Fruit fly (Drosophila melanogaster): ENCODE results near the gene CG12075.

CG12075 gene

dm6 chrX:8894315-8895017 lies 56.3 kb downstream of the CG12075 start:
- peak in 1 of 2 experiments; percentile 48 for TF ChIP-seq salr (GFP tag; optimal IDR thresholded peaks at IDR 0.05)
- no peak for TF ChIP-seq CG11902 (GFP tag; optimal IDR thresholded peaks at IDR 0.05)
- peak; percentile 61 for TF ChIP-seq Eip93F (GFP tag; optimal IDR thresholded peaks at IDR 0.05)
- peak; percentile 26 for TF ChIP-seq fd85E (GFP tag; optimal IDR thresholded peaks at IDR 0.05)
- peak; percentile 90 for TF ChIP-seq svp (GFP tag)
- peak; percentile 58; the same call in 1 of the 2 replicates for TF ChIP-seq CG11294 (GFP tag; IDR thresholded peaks at IDR 0.05)
- TF ChIP-seq spab (GFP tag; optimal IDR thresholded peaks at IDR 0.05): peak; percentile 18
- TF ChIP-seq CG8319 (GFP tag; optimal IDR thresholded peaks at IDR 0.05): peak; percentile 39
- TF ChIP-seq Ets21C (GFP tag; optimal IDR thresholded peaks at IDR 0.05): peak; percentile 66
- TF ChIP-seq CG16779 (tag; optimal IDR thresholded peaks at IDR 0.05): peak; percentile 39
- TF ChIP-seq CG10669 (GFP tag; optimal IDR thresholded peaks at IDR 0.05): peak; percentile 26
- peak; percentile 44 for TF ChIP-seq Blimp-1 (GFP tag; optimal IDR thresholded peaks at IDR 0.05)
- TF ChIP-seq CG31627 (GFP tag; optimal IDR thresholded peaks at IDR 0.05): peak; percentile 84
- TF ChIP-seq CG3919 (GFP tag; optimal IDR thresholded peaks at IDR 0.05): peak; percentile 68
- peak; percentile 34 for TF ChIP-seq CG3032 (tag; optimal IDR thresholded peaks at IDR 0.05)
- peak; percentile 67 for TF ChIP-seq fkh (GFP tag; optimal IDR thresholded peaks at IDR 0.05)
- TF ChIP-seq Eip75B (GFP tag; optimal IDR thresholded peaks at IDR 0.05): peak; percentile 70
- TF ChIP-seq CG8632 (GFP tag; optimal IDR thresholded peaks at IDR 0.05): peak; percentile 68
- TF ChIP-seq Smox (GFP tag; optimal IDR thresholded peaks at IDR 0.05): peak; percentile 85
- TF ChIP-seq esn (GFP tag; optimal IDR thresholded peaks at IDR 0.05): peak; percentile 85
- TF ChIP-seq CG11762 (GFP tag; optimal IDR thresholded peaks at IDR 0.05; ENCODE audit: insufficient read depth): peak; percentile 49
- peak; percentile 85 for TF ChIP-seq Sox102F (GFP tag; optimal IDR thresholded peaks at IDR 0.05)
- TF ChIP-seq topi (GFP tag; optimal IDR thresholded peaks at IDR 0.05): peak; percentile 86
- peak; percentile 88 for TF ChIP-seq CG32006 (GFP tag; optimal IDR thresholded peaks at IDR 0.05)
- TF ChIP-seq Hr38 (GFP tag; optimal IDR thresholded peaks at IDR 0.05): no peak
- TF ChIP-seq CG9139 (GFP tag; optimal IDR thresholded peaks at IDR 0.05): peak; percentile 11
- peak; percentile 74 for TF ChIP-seq achi (GFP tag; optimal IDR thresholded peaks at IDR 0.05)
- peak; percentile 7 to 17 for TF ChIP-seq ss (GFP tag; optimal IDR thresholded peaks at IDR 0.05)
- TF ChIP-seq lz (GFP tag; optimal IDR thresholded peaks at IDR 0.05): peak; percentile 85
- peak; percentile 71 for TF ChIP-seq cyc (GFP tag; optimal IDR thresholded peaks at IDR 0.05)
- TF ChIP-seq dsx (GFP tag; optimal IDR thresholded peaks at IDR 0.05; ENCODE audit: poor library complexity, severe bottlenecking): no peak
- peak; percentile 63 for TF ChIP-seq Gug (GFP tag; IDR thresholded peaks at IDR 0.05)
- peak; percentile 95 for TF ChIP-seq Eip78C (GFP tag)
- peak; percentile 63 for TF ChIP-seq CG10631 (GFP tag; optimal IDR thresholded peaks at IDR 0.05)
- TF ChIP-seq Hr39 (GFP tag; optimal IDR thresholded peaks at IDR 0.05): peak; percentile 76
- peak; percentile 74 for TF ChIP-seq Lpt (GFP tag; optimal IDR thresholded peaks at IDR 0.05)
- peak; percentile 90 for TF ChIP-seq CG8119 (GFP tag; IDR thresholded peaks at IDR 0.05)
- TF ChIP-seq Sox15 (GFP tag; optimal IDR thresholded peaks at IDR 0.05): peak; percentile 45
- TF ChIP-seq OdsH (GFP tag; optimal IDR thresholded peaks at IDR 0.05): peak; percentile 79
- TF ChIP-seq eg (GFP tag; IDR thresholded peaks at IDR 0.05): peak; percentile 86
- TF ChIP-seq CG6163 (GFP tag; IDR thresholded peaks at IDR 0.05): peak; percentile 82
- TF ChIP-seq acj6 (GFP tag; optimal IDR thresholded peaks at IDR 0.05): peak; percentile 72
- TF ChIP-seq CG6792 (GFP tag; optimal IDR thresholded peaks at IDR 0.05): peak; percentile 55
- peak; percentile 83 for TF ChIP-seq Met (GFP tag; optimal IDR thresholded peaks at IDR 0.05)
- peak; percentile 82 for TF ChIP-seq CG4318 (GFP tag; optimal IDR thresholded peaks at IDR 0.05)
- TF ChIP-seq Sox14 (GFP tag; optimal IDR thresholded peaks at IDR 0.05): peak; percentile 77
- TF ChIP-seq CG7368 (GFP tag; optimal IDR thresholded peaks at IDR 0.05): peak; percentile 54
- peak; percentile 45 for TF ChIP-seq CG6854 (GFP tag; optimal IDR thresholded peaks at IDR 0.05)
- TF ChIP-seq CG6276 (GFP tag; optimal IDR thresholded peaks at IDR 0.05): peak; percentile 91
- peak; percentile 37 for TF ChIP-seq CG6808 (GFP tag; optimal IDR thresholded peaks at IDR 0.05)
